Worm (Caenorhabditis elegans) whole organism, L1 larva: Measurements from ENCODE around the gene czw-1.

ENCODE experiments used
- C04F5.9 ChIP-seq: sonication (generic microtip); optimal IDR thresholded peaks from 2 replicates; lab custom pipeline; 2016; ENCODE audit warnings: missing genetic modification characterization, missing compliant biosample characterization
- ceh-82 ChIP-seq, 3 experiments: fragments of 150-350 bp in 1 of 3; sonication (generic microtip) in 2 of 3; optimal IDR thresholded peaks; 2 replicates each; lab custom pipeline; 2014 to 2017; ENCODE audit warnings: missing biosample characterization in 3 of 3, missing genetic modification characterization in 3 of 3
- ceh-90 ChIP-seq: sonication (generic microtip); optimal IDR thresholded peaks from 2 replicates; lab custom pipeline; 2016; ENCODE audit warnings: missing genetic modification characterization, missing compliant biosample characterization
- dsc-1 ChIP-seq: sonication (generic microtip); optimal IDR thresholded peaks from 2 replicates; lab custom pipeline; 2016; ENCODE audit warnings: mild to moderate bottlenecking, missing genetic modification characterization, missing compliant biosample characterization
- ets-5 ChIP-seq: fragments of 200-800 bp; sonication (Bioruptor generic); IDR thresholded peaks from 2 replicates; pipeline ENCODE4 v1.3.6; 2022; ENCODE audit warnings: missing genetic modification characterization, missing compliant biosample characterization
- grh-1 ChIP-seq: fragments of 200-800 bp; sonication (Bioruptor generic); IDR thresholded peaks from 2 replicates; pipeline ENCODE4 v1.3.6; 2022; ENCODE audit warnings: missing genetic modification reagents, missing genetic modification characterization, missing compliant biosample characterization
- hpl-2 ChIP-seq: fragments of 150-350 bp; optimal IDR thresholded peaks from 2 replicates; lab custom pipeline; 2014; ENCODE audit warnings: missing biosample characterization, missing genetic modification reagents, missing genetic modification characterization
- lin-13 ChIP-seq: fragments of 150-350 bp; optimal IDR thresholded peaks from 2 replicates; lab custom pipeline; 2014; ENCODE audit warnings: missing biosample characterization, missing genetic modification reagents, missing genetic modification characterization
- mep-1 ChIP-seq: fragments of 150-350 bp; optimal IDR thresholded peaks from 2 replicates; lab custom pipeline; 2014; ENCODE audit warnings: missing biosample characterization, missing genetic modification characterization
- nhr-90 ChIP-seq: sonication (generic microtip); optimal IDR thresholded peaks from 2 replicates; lab custom pipeline; 2016; ENCODE audit warnings: mild to moderate bottlenecking, missing genetic modification characterization, missing compliant biosample characterization; ENCODE audit not compliant: poor library complexity
- snpc-4 ChIP-seq: fragments of 150-350 bp; optimal IDR thresholded peaks from 2 replicates; lab custom pipeline; 2014; ENCODE audit warnings: missing biosample characterization, missing genetic modification characterization
- sox-4 ChIP-seq: sonication (generic microtip); optimal IDR thresholded peaks from 2 replicates; lab custom pipeline; 2016; ENCODE audit warnings: missing genetic modification characterization, missing compliant biosample characterization
- unc-130 ChIP-seq: fragments of 150-350 bp; optimal IDR thresholded peaks from 2 replicates; lab custom pipeline; 2017; ENCODE audit warnings: missing biosample characterization, missing genetic modification characterization, inconsistent platforms
- ztf-11 ChIP-seq, 2 experiments: sonication (generic microtip); optimal IDR thresholded peaks; 2 replicates each; lab custom pipeline; 2016 to 2017; ENCODE audit warnings: missing genetic modification characterization in 2 of 2, missing biosample characterization in 1 of 2, missing compliant biosample characterization in 1 of 2

- no peak for TF ChIP-seq dsc-1 (tag; lab: Kevin White, UChicago)
- no peak for TF ChIP-seq mep-1
- TF ChIP-seq ets-5 (GFP tag; lab: Robert Waterston, UW): no peak
- no peak for TF ChIP-seq ztf-11 (tag; optimal IDR thresholded peaks at IDR 0.05; lab: Kevin White, UChicago)
- TF ChIP-seq nhr-90: no peak
- no peak for TF ChIP-seq ceh-90
- no peak for TF ChIP-seq lin-13 (GFP tag; lab: Kevin White, UChicago)
- TF ChIP-seq ceh-82 (tag; optimal IDR thresholded peaks at IDR 0.05; lab: Kevin White, UChicago): no peak
- TF ChIP-seq unc-130 (tag; lab: Kevin White, UChicago): no peak
- no peak for TF ChIP-seq snpc-4 (tag; lab: Kevin White, UChicago)
- TF ChIP-seq hpl-2 (GFP tag; lab: Kevin White, UChicago): no peak
- TF ChIP-seq C04F5.9 (tag; lab: Kevin White, UChicago): no peak
- no peak for TF ChIP-seq sox-4 (tag; lab: Kevin White, UChicago)
- no peak for TF ChIP-seq grh-1 (GFP tag; lab: Robert Waterston, UW)
These were observed 48.1 kb downstream of the czw-1 start for ce11 chrIV:7898489-7898888.
